Fruit fly (Drosophila melanogaster): ENCODE data around the gene wgn.
A peak's percentile ranks its signal among the peaks of the same experiment; 100 is the strongest.

The wgn gene

dm6 chrX:18669811-18670477 is 35.2 kb upstream of the wgn start (continued):
- TF ChIP-seq CG4282 (GFP tag; optimal IDR thresholded peaks at IDR 0.05), result no peak
- TF ChIP-seq tup (GFP tag; optimal IDR thresholded peaks at IDR 0.05), result no peak
- no peak for TF ChIP-seq Atf6 (GFP tag; IDR thresholded peaks at IDR 0.05)
- no peak for TF ChIP-seq Myb (GFP tag; optimal IDR thresholded peaks at IDR 0.05)
- no peak for TF ChIP-seq her (GFP tag; optimal IDR thresholded peaks at IDR 0.05)
- no peak for TF ChIP-seq p53 (GFP tag; optimal IDR thresholded peaks at IDR 0.05)
- TF ChIP-seq sens-2 (GFP tag; IDR thresholded peaks at IDR 0.05), result no peak
- no peak for TF ChIP-seq CG17802 (tag; optimal IDR thresholded peaks at IDR 0.05)
- peak; percentile 8; the same call in 1 of the 2 replicates for TF ChIP-seq CG5953 (GFP tag; IDR thresholded peaks at IDR 0.05)
- TF ChIP-seq CG3163 (GFP tag; optimal IDR thresholded peaks at IDR 0.05), result no peak
- no peak for TF ChIP-seq trem (tag; optimal IDR thresholded peaks at IDR 0.05)
- no peak for TF ChIP-seq al (GFP tag; IDR thresholded peaks at IDR 0.05)
- no peak for TF ChIP-seq CrebB (tag; optimal IDR thresholded peaks at IDR 0.05)
- TF ChIP-seq ttk (GFP tag; IDR thresholded peaks at IDR 0.05), result 0 out of 2 replicates have a peak, but pooled peaks have one; percentile 13
- no peak for TF ChIP-seq D (optimal IDR thresholded peaks at IDR 0.05)
- no peak for TF ChIP-seq D (GFP tag; optimal IDR thresholded peaks at IDR 0.05)
- no peak for TF ChIP-seq eyg (GFP tag; optimal IDR thresholded peaks at IDR 0.05)
- TF ChIP-seq Fer1 (GFP tag; optimal IDR thresholded peaks at IDR 0.05), result no peak
- no peak for TF ChIP-seq pb (GFP tag; optimal IDR thresholded peaks at IDR 0.05)
- peak; percentile 68 for TF ChIP-seq dmrt99B (tag; optimal IDR thresholded peaks at IDR 0.05)
- TF ChIP-seq Hr51 (GFP tag; optimal IDR thresholded peaks at IDR 0.05), result peak in 1 of 2 experiments; percentile 64
- no peak for TF ChIP-seq E2f2 (GFP tag; IDR thresholded peaks at IDR 0.05)
- TF ChIP-seq CG3838 (GFP tag; optimal IDR thresholded peaks at IDR 0.05), result no peak
- no peak for TF ChIP-seq jigr1 (GFP tag; IDR thresholded peaks at IDR 0.05)
- no peak for TF ChIP-seq CG11560 (tag; IDR thresholded peaks at IDR 0.05)
- no peak for TF ChIP-seq Ets65A (GFP tag)
- TF ChIP-seq Dip2 (GFP tag; IDR thresholded peaks at IDR 0.05), result no peak
- no peak for TF ChIP-seq ap (GFP tag; IDR thresholded peaks at IDR 0.05)
- no peak for TF ChIP-seq CG15011 (GFP tag; optimal IDR thresholded peaks at IDR 0.05)
- no peak for TF ChIP-seq CG34224 (GFP tag; IDR thresholded peaks at IDR 0.05; ENCODE audit: partially characterized antibody)
- peak; percentile 16 for TF ChIP-seq CG17829 (tag; optimal IDR thresholded peaks at IDR 0.05)
- TF ChIP-seq CG15696 (tag; optimal IDR thresholded peaks at IDR 0.05), result no peak
- no peak for TF ChIP-seq BtbVII (GFP tag; optimal IDR thresholded peaks at IDR 0.05)
- 0 out of 2 replicates have a peak, but pooled peaks have one; percentile 36 for TF ChIP-seq ara (GFP tag; IDR thresholded peaks at IDR 0.05)
- TF ChIP-seq Oli (tag; optimal IDR thresholded peaks at IDR 0.05), result peak; percentile 40
- peak; percentile 8 for TF ChIP-seq CG7556 (GFP tag; optimal IDR thresholded peaks at IDR 0.05)
- TF ChIP-seq Eip74EF (GFP tag; optimal IDR thresholded peaks at IDR 0.05), result peak in 1 of 2 experiments; percentile 6
- TF ChIP-seq sqz (GFP tag; optimal IDR thresholded peaks at IDR 0.05), result no peak
- no peak for TF ChIP-seq lab (GFP tag; optimal IDR thresholded peaks at IDR 0.05)
- TF ChIP-seq HHEX (GFP tag; optimal IDR thresholded peaks at IDR 0.05), result no peak
- TF ChIP-seq CG10565 (GFP tag; optimal IDR thresholded peaks at IDR 0.05), result no peak
- TF ChIP-seq maf-S (GFP tag; optimal IDR thresholded peaks at IDR 0.05), result no peak
- no peak for TF ChIP-seq crol (GFP tag; IDR thresholded peaks at IDR 0.05)
- TF ChIP-seq mld (GFP tag; IDR thresholded peaks at IDR 0.05; ENCODE audit: partially characterized antibody), result no peak
- no peak for TF ChIP-seq CG4730 (GFP tag; IDR thresholded peaks at IDR 0.05)
- no peak for TF ChIP-seq HLH4C (GFP tag; IDR thresholded peaks at IDR 0.05; ENCODE audit: partially characterized antibody)
- peak; percentile 59 for TF ChIP-seq CoRest (tag; optimal IDR thresholded peaks at IDR 0.05)
- TF ChIP-seq CG2712 (tag; optimal IDR thresholded peaks at IDR 0.05), result peak; percentile 36
- no peak for TF ChIP-seq Lhr (GFP tag; optimal IDR thresholded peaks at IDR 0.05)
- no peak for TF ChIP-seq CG1603 (tag; optimal IDR thresholded peaks at IDR 0.05)
